Worm (Caenorhabditis elegans) whole organism, early embryonic: ENCODE data around the gene srh-190.

Source experiments
- B0310.2 ChIP-seq: sonication (generic microtip); optimal IDR thresholded peaks from 2 replicates; lab custom pipeline; 2016; ENCODE audit warnings: mild to moderate bottlenecking, missing genetic modification characterization, missing compliant biosample characterization
- F13C5.2 ChIP-seq: sonication (generic microtip); optimal IDR thresholded peaks from 2 replicates; lab custom pipeline; 2017; ENCODE audit warnings: mild to moderate bottlenecking, missing genetic modification characterization, inconsistent platforms, missing compliant biosample characterization
- aly-1 ChIP-seq: sonication (generic microtip); optimal IDR thresholded peaks from 2 replicates; lab custom pipeline; 2016; ENCODE audit warnings: missing genetic modification characterization, missing compliant biosample characterization
- ama-1 ChIP-seq: fragments of 150-350 bp; optimal IDR thresholded peaks from 2 replicates; lab custom pipeline; 2014
- ceh-13 ChIP-seq: fragments of 200-800 bp; sonication (Bioruptor generic); optimal IDR thresholded peaks from 2 replicates; lab custom pipeline; 2018; ENCODE audit warnings: mild to moderate bottlenecking, missing genetic modification characterization, missing compliant biosample characterization
- ceh-36 ChIP-seq: sonication (generic microtip); optimal IDR thresholded peaks from 2 replicates; lab custom pipeline; 2016; ENCODE audit warnings: missing genetic modification characterization, inconsistent platforms, missing compliant biosample characterization
- ets-7 ChIP-seq: sonication (generic microtip); optimal IDR thresholded peaks from 2 replicates; lab custom pipeline; 2016; ENCODE audit warnings: missing genotype, missing genetic modification characterization, missing compliant biosample characterization
- flt-1 ChIP-seq: fragments of 200-800 bp; sonication (Bioruptor generic); IDR thresholded peaks from 2 replicates; pipeline ENCODE4 v1.3.6; 2022; ENCODE audit warnings: missing genetic modification characterization, missing compliant biosample characterization
- hmbx-1 ChIP-seq: sonication (generic microtip); optimal IDR thresholded peaks from 2 replicates; lab custom pipeline; 2016; ENCODE audit warnings: mild to moderate bottlenecking, missing genetic modification characterization, missing compliant biosample characterization
- hmg-4 ChIP-seq: fragments of 200-800 bp; sonication (Bioruptor generic); optimal IDR thresholded peaks from 2 replicates; lab custom pipeline; 2018; ENCODE audit warnings: mild to moderate bottlenecking, missing genetic modification characterization, missing compliant biosample characterization
- hnd-1 ChIP-seq: sonication (generic microtip); optimal IDR thresholded peaks from 2 replicates; lab custom pipeline; 2016; ENCODE audit warnings: missing genetic modification characterization, missing compliant biosample characterization
- pes-1 ChIP-seq: fragments of 200-800 bp; sonication (Bioruptor generic); IDR thresholded peaks from 2 replicates; pipeline ENCODE4 v1.3.6; 2022; ENCODE audit warnings: missing genetic modification reagents, missing genetic modification characterization, missing compliant biosample characterization
- scrt-1 ChIP-seq: fragments of 200-800 bp; sonication (Bioruptor generic); IDR thresholded peaks from 2 replicates; pipeline ENCODE4 v1.3.6; 2022; ENCODE audit warnings: missing genetic modification characterization, missing compliant biosample characterization
- sea-1 ChIP-seq: fragments of 200-800 bp; sonication (Bioruptor generic); conservative IDR thresholded peaks from 2 replicates; pipeline ENCODE4 v1.3.6; 2022; ENCODE audit warnings: missing genetic modification characterization, missing compliant biosample characterization
- tbx-11 ChIP-seq: fragments of 200-800 bp; sonication (Bioruptor generic); IDR thresholded peaks from 2 replicates; pipeline ENCODE4 v1.3.6; 2022; ENCODE audit warnings: missing genetic modification characterization, missing compliant biosample characterization
- tbx-37 ChIP-seq: fragments of 200-800 bp; sonication (Bioruptor generic); conservative IDR thresholded peaks from 2 replicates; pipeline ENCODE4 v1.3.6; 2022; ENCODE audit warnings: missing genetic modification reagents, missing genetic modification characterization, missing compliant biosample characterization
- tra-4 ChIP-seq: sonication (generic microtip); optimal IDR thresholded peaks from 2 replicates; lab custom pipeline; 2017; ENCODE audit warnings: missing genetic modification characterization, missing compliant biosample characterization

Gene srh-190

DNA sequence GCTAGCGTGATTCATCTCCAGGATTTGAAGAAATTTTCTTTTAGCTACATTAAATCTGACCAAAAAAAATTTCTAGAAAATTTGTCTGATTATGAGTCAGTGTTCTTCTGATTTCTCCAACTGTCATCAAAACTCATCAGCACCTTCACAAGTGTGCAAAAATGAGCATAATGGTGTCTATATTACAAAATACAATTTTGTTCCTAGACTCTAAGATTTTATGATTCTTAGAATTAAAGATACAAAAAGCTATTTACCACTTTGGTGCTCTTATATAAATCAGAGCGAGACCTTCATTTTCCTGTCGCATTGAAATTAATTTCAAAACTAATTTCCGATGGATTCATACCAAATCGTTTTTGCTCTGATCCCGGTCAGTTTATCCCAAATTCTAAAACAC lies 9.6 kb downstream of the srh-190 start, which contains the start of gene srx-68:
TSS of gene srx-68 (plus strand) at position 301 of the 400 bp plus-strand sequence.
- TF ChIP-seq flt-1 (GFP tag; lab: Robert Waterston, UW): no peak
- TF ChIP-seq tbx-37 (GFP tag; lab: Robert Waterston, UW): no peak
- TF ChIP-seq tbx-11 (GFP tag; lab: Robert Waterston, UW): no peak
- no peak for TF ChIP-seq B0310.2 (tag; lab: Kevin White, UChicago)
- TF ChIP-seq ama-1 (lab: Kevin White, UChicago): no peak
- no peak for TF ChIP-seq scrt-1 (GFP tag; lab: Robert Waterston, UW)
- no peak for TF ChIP-seq ceh-36 (tag; lab: Kevin White, UChicago)
- TF ChIP-seq sea-1 (GFP tag; lab: Robert Waterston, UW): no peak
- TF ChIP-seq hnd-1 (tag; lab: Kevin White, UChicago): no peak
- no peak for TF ChIP-seq F13C5.2 (tag; lab: Kevin White, UChicago)
- no peak for TF ChIP-seq pes-1 (GFP tag; lab: Robert Waterston, UW)
- no peak for TF ChIP-seq tra-4
- TF ChIP-seq hmg-4 (GFP tag; lab: Kevin White, UChicago): no peak
- no peak for TF ChIP-seq hmbx-1
- no peak for TF ChIP-seq ets-7
- TF ChIP-seq aly-1 (tag; lab: Kevin White, UChicago): no peak
- no peak for TF ChIP-seq ceh-13 (GFP tag; lab: Kevin White, UChicago)

ce11 chrV:3913131-3913530 lies 10.2 kb downstream of the srh-190 start:
- TF ChIP-seq hnd-1 (tag; lab: Kevin White, UChicago) (no peak), hmbx-1 (no peak), pes-1 (GFP tag; lab: Robert Waterston, UW) (no peak), tbx-11 (GFP tag; lab: Robert Waterston, UW) (no peak), B0310.2 (tag; lab: Kevin White, UChicago) (no peak)

ce11 chrV:3916480-3916879 lies 13.6 kb downstream of the srh-190 start, which contains the start of gene srx-67:
srx-67 (plus strand) TSS chrV:3916780.
- TF ChIP-seq hnd-1 (tag; lab: Kevin White, UChicago): no peak
- no peak for TF ChIP-seq scrt-1 (GFP tag; lab: Robert Waterston, UW)
- TF ChIP-seq flt-1 (GFP tag; lab: Robert Waterston, UW): no peak
- TF ChIP-seq aly-1 (tag; lab: Kevin White, UChicago): no peak
- TF ChIP-seq ceh-36 (tag; lab: Kevin White, UChicago): no peak
- TF ChIP-seq hmbx-1: no peak
- TF ChIP-seq ama-1 (lab: Kevin White, UChicago): no peak
- TF ChIP-seq B0310.2 (tag; lab: Kevin White, UChicago): no peak
- no peak for TF ChIP-seq hmg-4 (GFP tag; lab: Kevin White, UChicago)
- no peak for TF ChIP-seq ceh-13 (GFP tag; lab: Kevin White, UChicago)
- no peak for TF ChIP-seq sea-1 (GFP tag; lab: Robert Waterston, UW)
- TF ChIP-seq tra-4: no peak
- TF ChIP-seq tbx-11 (GFP tag; lab: Robert Waterston, UW): no peak
- TF ChIP-seq pes-1 (GFP tag; lab: Robert Waterston, UW): no peak
- no peak for TF ChIP-seq F13C5.2 (tag; lab: Kevin White, UChicago)

- no peak for TF ChIP-seq flt-1 (GFP tag; lab: Robert Waterston, UW)
- no peak for TF ChIP-seq hmg-4 (GFP tag; lab: Kevin White, UChicago)
- TF ChIP-seq hnd-1 (tag; lab: Kevin White, UChicago): no peak
- TF ChIP-seq pes-1 (GFP tag; lab: Robert Waterston, UW): no peak
- TF ChIP-seq tra-4: no peak
- TF ChIP-seq ama-1 (lab: Kevin White, UChicago): no peak
- TF ChIP-seq ets-7: no peak
- no peak for TF ChIP-seq sea-1 (GFP tag; lab: Robert Waterston, UW)
- no peak for TF ChIP-seq tbx-11 (GFP tag; lab: Robert Waterston, UW)
- no peak for TF ChIP-seq aly-1 (tag; lab: Kevin White, UChicago)
- no peak for TF ChIP-seq ceh-36 (tag; lab: Kevin White, UChicago)
- no peak for TF ChIP-seq B0310.2 (tag; lab: Kevin White, UChicago)
- no peak for TF ChIP-seq ceh-13 (GFP tag; lab: Kevin White, UChicago)
- TF ChIP-seq tbx-37 (GFP tag; lab: Robert Waterston, UW): no peak
- no peak for TF ChIP-seq hmbx-1
- no peak for TF ChIP-seq F13C5.2 (tag; lab: Kevin White, UChicago)
- no peak for TF ChIP-seq scrt-1 (GFP tag; lab: Robert Waterston, UW)
Observed at ce11 chrV:3919289-3919688, 16.4 kb downstream of the srh-190 start, which contains the start of gene srx-66. srx-66 (plus strand) TSS chrV:3919589.

DNA sequence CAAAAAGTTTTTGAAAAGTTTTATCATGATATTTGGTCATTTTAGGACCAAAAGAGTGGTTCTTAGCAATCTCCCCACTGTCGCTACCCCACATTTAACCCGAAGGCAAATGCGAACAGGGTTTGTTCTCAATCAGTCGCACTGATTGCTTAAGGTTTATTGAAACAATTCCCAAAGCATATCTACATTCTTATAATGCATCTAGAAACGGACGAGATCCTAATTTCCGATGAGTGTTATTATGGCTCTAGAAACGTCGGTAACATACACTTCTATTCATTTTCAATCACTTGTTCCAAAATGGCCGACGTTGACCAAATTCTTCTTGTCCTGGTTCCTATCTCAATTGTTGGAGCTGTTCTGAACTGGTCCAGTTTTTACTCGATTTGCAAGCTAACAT lies 18.7 kb downstream of the srh-190 start, which contains the start of gene srx-65:
TSS of gene srx-65 (plus strand) at position 301 of the 400 bp plus-strand sequence.
- TF ChIP-seq sea-1 (GFP tag; lab: Robert Waterston, UW): no peak
- TF ChIP-seq flt-1 (GFP tag; lab: Robert Waterston, UW): no peak
- no peak for TF ChIP-seq hmg-4 (GFP tag; lab: Kevin White, UChicago)
- TF ChIP-seq scrt-1 (GFP tag; lab: Robert Waterston, UW): no peak
- no peak for TF ChIP-seq tbx-37 (GFP tag; lab: Robert Waterston, UW)
- no peak for TF ChIP-seq hmbx-1
- no peak for TF ChIP-seq hnd-1 (tag; lab: Kevin White, UChicago)
- no peak for TF ChIP-seq aly-1 (tag; lab: Kevin White, UChicago)
- no peak for TF ChIP-seq ceh-36 (tag; lab: Kevin White, UChicago)

DNA sequence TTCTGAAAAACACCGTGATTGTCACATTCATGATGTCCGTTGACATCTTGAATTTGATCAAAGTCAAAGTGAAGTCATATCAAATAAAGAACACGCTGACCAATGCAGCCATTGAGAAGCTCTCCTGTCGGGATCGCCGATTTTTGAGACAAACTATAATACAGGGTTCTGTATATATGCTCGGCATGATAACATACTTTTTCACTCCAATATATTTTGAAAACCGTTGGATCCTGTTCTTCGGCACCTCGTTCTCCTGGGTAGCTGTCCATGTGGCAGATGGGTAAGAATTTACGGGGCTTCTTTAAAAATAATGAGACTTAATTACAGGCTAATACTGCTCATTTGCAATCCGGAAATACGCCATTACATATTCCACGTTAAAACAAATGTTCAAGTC lies 19.6 kb downstream of the srh-190 start:
- TF ChIP-seq ama-1 (lab: Kevin White, UChicago): no peak
- TF ChIP-seq flt-1 (GFP tag; lab: Robert Waterston, UW): no peak
- no peak for TF ChIP-seq ceh-36 (tag; lab: Kevin White, UChicago)
- TF ChIP-seq hmbx-1: no peak
- no peak for TF ChIP-seq hnd-1 (tag; lab: Kevin White, UChicago)
- no peak for TF ChIP-seq tbx-37 (GFP tag; lab: Robert Waterston, UW)
- TF ChIP-seq scrt-1 (GFP tag; lab: Robert Waterston, UW): no peak
- no peak for TF ChIP-seq tra-4
- no peak for TF ChIP-seq ceh-13 (GFP tag; lab: Kevin White, UChicago)
- no peak for TF ChIP-seq F13C5.2 (tag; lab: Kevin White, UChicago)
- TF ChIP-seq sea-1 (GFP tag; lab: Robert Waterston, UW): no peak
- TF ChIP-seq tbx-11 (GFP tag; lab: Robert Waterston, UW): no peak
- no peak for TF ChIP-seq aly-1 (tag; lab: Kevin White, UChicago)
- TF ChIP-seq ets-7: no peak
- TF ChIP-seq B0310.2 (tag; lab: Kevin White, UChicago): no peak
- no peak for TF ChIP-seq hmg-4 (GFP tag; lab: Kevin White, UChicago)
- TF ChIP-seq pes-1 (GFP tag; lab: Robert Waterston, UW): no peak
